Worm (Caenorhabditis elegans) whole organism, late embryonic: ENCODE results near the gene srsx-13.

ENCODE experiments used
- C08G9.2 ChIP-seq: sonication (generic microtip); optimal IDR thresholded peaks from 2 replicates; lab custom pipeline; 2016; ENCODE audit warnings: mild to moderate bottlenecking, missing genetic modification characterization, moderate library complexity, missing compliant biosample characterization
- T23F11.4 ChIP-seq: fragments of 200-800 bp; sonication (Bioruptor generic); optimal IDR thresholded peaks from 2 replicates; lab custom pipeline; 2018; ENCODE audit warnings: mild to moderate bottlenecking, missing genetic modification characterization, missing compliant biosample characterization
- ama-1 ChIP-seq: fragments of 150-350 bp; optimal IDR thresholded peaks from 2 replicates; lab custom pipeline; 2014
- ceh-18 ChIP-seq: sonication (generic microtip); optimal IDR thresholded peaks from 2 replicates; lab custom pipeline; 2016; ENCODE audit warnings: missing genetic modification characterization, missing compliant biosample characterization
- ceh-19 ChIP-seq: fragments of 200-800 bp; sonication (Bioruptor generic); optimal IDR thresholded peaks from 2 replicates; lab custom pipeline; 2018; ENCODE audit warnings: mild to moderate bottlenecking, missing genetic modification characterization, missing compliant biosample characterization
- ceh-2 ChIP-seq: sonication (generic microtip); optimal IDR thresholded peaks from 2 replicates; lab custom pipeline; 2016; ENCODE audit warnings: missing genotype, missing genetic modification characterization, missing compliant biosample characterization
- ceh-24 ChIP-seq: sonication (generic microtip); optimal IDR thresholded peaks from 2 replicates; lab custom pipeline; 2016; ENCODE audit warnings: mild to moderate bottlenecking, missing genetic modification characterization, missing compliant biosample characterization
- ceh-31 ChIP-seq: sonication (generic microtip); optimal IDR thresholded peaks from 2 replicates; lab custom pipeline; 2016; ENCODE audit warnings: missing genetic modification characterization, missing compliant biosample characterization
- ceh-34 ChIP-seq: sonication (generic microtip); optimal IDR thresholded peaks from 2 replicates; lab custom pipeline; 2016; ENCODE audit warnings: mild to moderate bottlenecking, missing genetic modification characterization, missing compliant biosample characterization
- ceh-45 ChIP-seq: fragments of 200-800 bp; sonication (Bioruptor generic); IDR thresholded peaks from 2 replicates; pipeline ENCODE4 v1.3.6; 2022; ENCODE audit warnings: missing genetic modification reagents, missing genetic modification characterization, missing compliant biosample characterization
- ceh-48 ChIP-seq: sonication (generic microtip); optimal IDR thresholded peaks from 2 replicates; lab custom pipeline; 2016; ENCODE audit warnings: missing genetic modification characterization, inconsistent platforms, missing compliant biosample characterization
- ceh-9 ChIP-seq: sonication (generic microtip); optimal IDR thresholded peaks from 2 replicates; lab custom pipeline; 2016; ENCODE audit warnings: mild to moderate bottlenecking, missing genetic modification characterization, inconsistent platforms, missing compliant biosample characterization
- elt-2 ChIP-seq: sonication (generic microtip); optimal IDR thresholded peaks from 2 replicates; lab custom pipeline; 2016; ENCODE audit warnings: missing genetic modification reagents, missing genetic modification characterization, missing compliant biosample characterization
- ets-4 ChIP-seq: sonication (generic microtip); optimal IDR thresholded peaks from 2 replicates; lab custom pipeline; 2016; ENCODE audit warnings: missing genetic modification characterization, missing compliant biosample characterization
- eyg-1 ChIP-seq: sonication (generic microtip); optimal IDR thresholded peaks from 2 replicates; lab custom pipeline; 2016; ENCODE audit warnings: missing genotype, missing genetic modification characterization, missing compliant biosample characterization
- fkh-6 ChIP-seq: sonication (generic microtip); optimal IDR thresholded peaks from 2 replicates; lab custom pipeline; 2016; ENCODE audit warnings: missing genetic modification characterization, missing compliant biosample characterization
- gmeb-2 ChIP-seq: sonication (generic microtip); optimal IDR thresholded peaks from 2 replicates; lab custom pipeline; 2016; ENCODE audit warnings: missing genetic modification characterization, inconsistent platforms, missing compliant biosample characterization
- hlh-13 ChIP-seq: fragments of 200-800 bp; sonication (Bioruptor generic); optimal IDR thresholded peaks from 2 replicates; lab custom pipeline; 2018; ENCODE audit warnings: mild to moderate bottlenecking, missing genetic modification characterization, missing compliant biosample characterization
- hlh-30 ChIP-seq: sonication (generic microtip); optimal IDR thresholded peaks from 2 replicates; lab custom pipeline; 2017; ENCODE audit warnings: antibody characterized with exemption, missing genetic modification characterization, missing compliant biosample characterization; ENCODE audit not compliant: insufficient read depth
- hlh-6 ChIP-seq: sonication (generic microtip); optimal IDR thresholded peaks from 2 replicates; lab custom pipeline; 2016; ENCODE audit warnings: missing genotype, missing genetic modification characterization, missing compliant biosample characterization
- hlh-8 ChIP-seq: sonication (generic microtip); optimal IDR thresholded peaks from 2 replicates; lab custom pipeline; 2016; ENCODE audit warnings: missing genotype, missing genetic modification characterization, missing compliant biosample characterization
- lim-6 ChIP-seq: sonication (generic microtip); optimal IDR thresholded peaks from 2 replicates; lab custom pipeline; 2016; ENCODE audit warnings: missing genetic modification characterization, missing compliant biosample characterization
- madf-2 ChIP-seq: sonication (generic microtip); optimal IDR thresholded peaks from 2 replicates; lab custom pipeline; 2017; ENCODE audit warnings: missing genetic modification characterization, missing compliant biosample characterization
- mec-3 ChIP-seq: sonication (generic microtip); optimal IDR thresholded peaks from 2 replicates; lab custom pipeline; 2016; ENCODE audit warnings: borderline replicate concordance, missing genetic modification characterization, missing compliant biosample characterization
- nfya-1 ChIP-seq: sonication (generic microtip); optimal IDR thresholded peaks from 2 replicates; lab custom pipeline; 2017; ENCODE audit warnings: missing genetic modification characterization, mild to moderate bottlenecking, missing compliant biosample characterization, antibody characterized with exemption, moderate library complexity
- pat-9 ChIP-seq: fragments of 200-800 bp; sonication (Bioruptor generic); optimal IDR thresholded peaks from 2 replicates; lab custom pipeline; 2018; ENCODE audit warnings: mild to moderate bottlenecking, missing genetic modification characterization, moderate library complexity, missing compliant biosample characterization
- pax-1 ChIP-seq: fragments of 150-350 bp; optimal IDR thresholded peaks from 2 replicates; lab custom pipeline; 2014; ENCODE audit warnings: missing biosample characterization, missing genetic modification characterization
- pha-2 ChIP-seq: sonication (generic microtip); optimal IDR thresholded peaks from 2 replicates; lab custom pipeline; 2017; ENCODE audit warnings: mild to moderate bottlenecking, missing genetic modification characterization, missing compliant biosample characterization
- pha-4 ChIP-seq: fragments of 150-350 bp; optimal IDR thresholded peaks from 2 replicates; lab custom pipeline; 2018; ENCODE audit warnings: missing biosample characterization, missing genetic modification reagents, missing genetic modification characterization
- ref-2 ChIP-seq: sonication (generic microtip); optimal IDR thresholded peaks from 2 replicates; lab custom pipeline; 2016; ENCODE audit warnings: missing genetic modification characterization, missing compliant biosample characterization
- rnt-1 ChIP-seq: sonication (generic microtip); optimal IDR thresholded peaks from 2 replicates; lab custom pipeline; 2016; ENCODE audit warnings: missing genetic modification characterization, missing compliant biosample characterization
- sdc-2 ChIP-seq: sonication (generic microtip); optimal IDR thresholded peaks from 2 replicates; lab custom pipeline; 2016; ENCODE audit warnings: missing genotype, missing genetic modification characterization, missing compliant biosample characterization
- sox-2 ChIP-seq: fragments of 200-800 bp; sonication (Bioruptor generic); IDR thresholded peaks from 2 replicates; pipeline ENCODE4 v1.3.6; 2022; ENCODE audit warnings: missing genetic modification reagents, missing genetic modification characterization, missing compliant biosample characterization
- sox-4 ChIP-seq: sonication (generic microtip); optimal IDR thresholded peaks from 2 replicates; lab custom pipeline; 2017; ENCODE audit warnings: mild to moderate bottlenecking, missing genetic modification characterization, inconsistent platforms, missing compliant biosample characterization
- syd-9 ChIP-seq: sonication (generic microtip); optimal IDR thresholded peaks from 2 replicates; lab custom pipeline; 2016; ENCODE audit warnings: mild to moderate bottlenecking, missing genetic modification characterization, moderate library complexity, missing compliant biosample characterization
- tbx-2 ChIP-seq: sonication (generic microtip); optimal IDR thresholded peaks from 2 replicates; lab custom pipeline; 2016; ENCODE audit warnings: missing genetic modification characterization, missing compliant biosample characterization
- unc-3 ChIP-seq, 2 experiments: fragments of 200-800 bp in 1 of 2; sonication (Bioruptor generic) in 1 of 2; sonication (generic microtip) in 1 of 2; conservative IDR thresholded peaks in 1 of 2; optimal IDR thresholded peaks in 1 of 2; 2 replicates each; pipeline versions ENCODE4 v1.3.6 to Lab custom; 2016 to 2022; ENCODE audit warnings: missing compliant biosample characterization in 2 of 2, missing genetic modification characterization in 2 of 2, missing genetic modification reagents in 1 of 2
- unc-42 ChIP-seq: sonication (generic microtip); optimal IDR thresholded peaks from 2 replicates; lab custom pipeline; 2016; ENCODE audit warnings: missing genotype, missing genetic modification characterization, missing compliant biosample characterization
- unc-55 ChIP-seq: sonication (generic microtip); optimal IDR thresholded peaks from 2 replicates; lab custom pipeline; 2017; ENCODE audit warnings: missing biosample characterization, missing genetic modification reagents, missing genetic modification characterization
- unc-86 ChIP-seq: sonication (generic microtip); optimal IDR thresholded peaks from 2 replicates; lab custom pipeline; 2016; ENCODE audit warnings: missing genetic modification characterization, missing compliant biosample characterization

srsx-13 gene

DNA sequence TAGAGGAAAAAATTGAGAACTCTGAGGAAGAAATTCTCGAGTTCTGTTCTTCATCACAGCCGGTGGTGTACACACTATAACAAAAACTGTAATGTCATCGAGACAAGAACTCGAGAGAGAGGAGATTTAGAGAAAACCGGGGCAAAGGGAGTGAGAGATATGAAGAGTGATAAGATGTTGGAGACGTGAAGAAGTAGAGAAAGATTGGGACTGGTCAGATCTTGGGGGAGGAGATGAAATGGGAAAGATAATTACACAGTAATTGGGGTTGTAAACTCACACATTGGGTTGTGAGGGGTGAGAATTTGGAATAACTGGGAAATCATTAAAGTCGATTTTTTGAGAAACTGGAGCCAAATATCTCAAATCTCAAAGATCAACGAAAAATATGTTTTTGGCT, 17.2 kb downstream of the srsx-13 start:
- no peak for TF ChIP-seq ceh-19 (GFP tag; lab: Kevin White, UChicago)
- TF ChIP-seq ceh-34 (tag; lab: Kevin White, UChicago) = no peak
- no peak for TF ChIP-seq T23F11.4 (GFP tag; lab: Kevin White, UChicago)
- no peak for TF ChIP-seq pha-4 (tag; lab: Kevin White, UChicago)
- TF ChIP-seq unc-86 (tag; lab: Kevin White, UChicago) = no peak
- TF ChIP-seq, all 69 proteins: peak for 0

DNA sequence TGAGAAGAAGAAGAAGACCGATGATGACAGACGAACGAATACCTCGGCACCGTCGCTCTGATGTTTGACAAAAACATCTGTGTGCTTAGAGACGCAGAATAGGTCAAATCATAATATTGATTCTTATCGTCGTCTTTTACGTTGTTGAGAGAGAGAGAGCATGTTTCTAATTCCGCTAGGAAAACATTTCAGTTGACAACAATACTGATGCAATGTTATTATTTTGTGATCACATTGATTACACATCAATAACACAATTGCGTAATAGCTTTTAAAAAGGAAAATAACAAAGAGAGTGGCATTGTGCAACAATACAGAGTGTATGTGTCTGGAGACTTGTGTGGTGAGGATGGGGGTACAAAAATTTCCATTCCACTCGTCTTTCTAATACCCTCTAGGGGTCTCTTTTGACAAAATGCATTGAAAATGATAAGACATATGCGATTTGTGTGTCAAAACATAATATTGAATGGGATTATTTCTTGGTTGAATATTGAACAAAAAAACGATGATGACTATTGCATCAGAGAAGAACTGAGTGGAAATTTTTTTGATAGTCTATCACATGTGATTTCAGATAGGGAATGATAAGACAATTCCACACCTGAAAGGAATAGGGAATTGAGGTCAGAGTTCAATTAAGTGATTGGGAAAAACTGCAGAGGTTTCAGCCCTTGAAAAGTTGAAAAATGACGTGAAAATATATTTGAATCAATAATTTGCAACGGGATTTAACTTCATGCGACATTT, 18.1 kb downstream of the srsx-13 start:
- TF ChIP-seq elt-2 (peak; percentile 79), hlh-8 (no peak), sox-4 (tag; lab: Kevin White, UChicago) (no peak), ceh-9 (tag; lab: Kevin White, UChicago) (no peak), gmeb-2 (tag; lab: Kevin White, UChicago) (no peak), hlh-13 (GFP tag; lab: Kevin White, UChicago) (no peak)

DNA sequence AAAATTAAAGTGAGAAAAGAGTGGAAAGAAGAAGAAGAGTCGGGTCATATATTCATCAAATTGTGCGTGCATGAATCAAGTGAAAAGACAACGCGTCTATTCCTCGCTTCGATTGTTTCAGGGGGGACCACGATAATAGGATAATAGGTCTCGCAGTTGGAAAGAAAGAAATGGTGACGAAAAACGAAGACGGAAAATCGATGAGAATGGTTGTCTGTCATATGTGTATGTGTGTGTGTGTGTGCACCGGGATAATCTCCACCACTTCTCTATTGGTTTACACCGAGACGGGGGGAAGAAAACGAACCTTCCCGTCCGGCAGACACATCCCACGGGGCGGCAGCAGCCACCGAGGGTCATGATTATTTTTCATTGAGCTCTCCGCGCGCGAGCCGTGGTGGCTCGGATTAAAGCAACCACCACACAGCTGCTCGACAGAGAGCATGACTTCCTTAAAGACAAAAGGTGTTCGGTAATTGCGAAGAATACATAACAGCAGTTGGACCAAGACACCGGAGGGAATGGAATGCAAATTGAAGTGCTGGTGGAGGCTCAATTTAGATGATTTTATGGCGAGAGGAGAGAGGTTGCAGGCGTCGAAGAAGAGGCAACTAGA, 18.9 kb downstream of the srsx-13 start:
- TF ChIP-seq ceh-31 (tag; lab: Kevin White, UChicago) = peak; percentile 57
- TF ChIP-seq hlh-30 (tag; lab: Kevin White, UChicago) = peak; percentile 7
- TF ChIP-seq ets-4 (tag; lab: Kevin White, UChicago) = no peak
- no peak for TF ChIP-seq ama-1 (lab: Kevin White, UChicago)
- peak; percentile 51 for TF ChIP-seq ceh-48 (tag; lab: Kevin White, UChicago)
- TF ChIP-seq fkh-6 (tag; lab: Kevin White, UChicago) = peak; percentile 16
- TF ChIP-seq rnt-1 (tag; lab: Kevin White, UChicago) = peak; percentile 34
- TF ChIP-seq sox-2 (GFP tag; lab: Robert Waterston, UW) = no peak
- no peak for TF ChIP-seq eyg-1
- no peak for TF ChIP-seq unc-3 (GFP tag; conservative IDR thresholded peaks at IDR 0.05; lab: Robert Waterston, UW)
- peak; percentile 20 for TF ChIP-seq unc-3 (tag; optimal IDR thresholded peaks at IDR 0.05; lab: Kevin White, UChicago)
- peak; percentile 45 for TF ChIP-seq tbx-2 (tag; lab: Kevin White, UChicago)
- TF ChIP-seq unc-42 (tag; lab: Kevin White, UChicago) = peak; percentile 70
- TF ChIP-seq pha-2 = peak; percentile 13
- no peak for TF ChIP-seq T23F11.4 (GFP tag; lab: Kevin White, UChicago)
- TF ChIP-seq ceh-24 (tag; lab: Kevin White, UChicago) = no peak
- TF ChIP-seq C08G9.2 = no peak
- no peak for TF ChIP-seq unc-86 (tag; lab: Kevin White, UChicago)
- TF ChIP-seq pat-9 (tag; lab: Kevin White, UChicago) = peak; percentile 21
- peak; percentile 60 for TF ChIP-seq ceh-19 (GFP tag; lab: Kevin White, UChicago)
- TF ChIP-seq unc-55 (GFP tag; lab: Kevin White, UChicago) = peak; percentile 81
- peak; percentile 39 for TF ChIP-seq ceh-18 (tag; lab: Kevin White, UChicago)
- TF ChIP-seq ceh-45 (GFP tag; lab: Robert Waterston, UW) = no peak
- TF ChIP-seq mec-3 (tag; lab: Kevin White, UChicago) = no peak
- TF ChIP-seq syd-9 = no peak
- peak; percentile 65 for TF ChIP-seq nfya-1 (tag; lab: Kevin White, UChicago)
- peak; percentile 71 for TF ChIP-seq ceh-34 (tag; lab: Kevin White, UChicago)
- TF ChIP-seq ceh-2 = peak; percentile 51
- TF ChIP-seq lim-6 (tag; lab: Kevin White, UChicago) = no peak
- TF ChIP-seq hlh-6 (tag; lab: Kevin White, UChicago) = peak; percentile 39
- TF ChIP-seq ref-2 (tag; lab: Kevin White, UChicago) = peak; percentile 64
- no peak for TF ChIP-seq madf-2 (tag; lab: Kevin White, UChicago)
- no peak for TF ChIP-seq sdc-2
- TF ChIP-seq hlh-8 = no peak
- no peak for TF ChIP-seq pax-1 (tag; lab: Kevin White, UChicago)
